Worm (Caenorhabditis elegans) whole organism, young adult: ENCODE measurements around the gene Y39E4B.6.

Experiments used
- ama-1 ChIP-seq, 3 experiments: fragments of 150-350 bp in 1 of 3; sonication (generic microtip) in 2 of 3; optimal IDR thresholded peaks; 2 replicates each; lab custom pipeline; 2014 to 2018; ENCODE audit warnings: missing biosample characterization in 2 of 3, missing genetic modification characterization in 2 of 3, missing genetic modification reagents in 2 of 3
- madf-6 ChIP-seq: fragments of 200-800 bp; sonication (Bioruptor generic); IDR thresholded peaks from 2 replicates; pipeline ENCODE4 v1.3.6; 2022; ENCODE audit warnings: missing genetic modification reagents, missing genetic modification characterization, missing compliant biosample characterization
- sea-2 ChIP-seq: fragments of 200-800 bp; sonication (Bioruptor generic); IDR thresholded peaks from 2 replicates; pipeline ENCODE4 v1.3.6; 2022; ENCODE audit warnings: missing genetic modification characterization, missing compliant biosample characterization

DNA sequence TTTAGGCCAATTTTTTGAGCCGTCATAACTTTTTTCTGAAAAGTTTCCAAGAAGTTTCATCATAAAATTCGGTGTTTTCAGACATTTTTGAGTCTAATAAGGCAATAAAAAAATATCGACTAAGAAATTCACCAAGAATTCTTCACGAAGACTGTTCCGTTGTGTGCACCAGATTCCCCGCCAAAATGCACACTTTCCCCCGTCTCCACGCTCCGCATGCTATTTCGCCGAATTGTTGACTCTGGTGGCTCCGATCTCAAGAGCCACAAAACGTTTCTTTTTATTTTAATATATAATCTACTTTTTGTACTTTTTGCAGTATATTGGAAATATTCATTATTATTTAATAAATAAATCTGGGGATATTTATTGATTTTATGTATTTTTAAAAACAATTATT, 34.9 kb downstream of the Y39E4B.6 start:
- no peak for TF ChIP-seq sea-2 (GFP tag; lab: Robert Waterston, UW)
- no peak for TF ChIP-seq ama-1 (optimal IDR thresholded peaks at IDR 0.05; lab: Kevin White, UChicago)
- no peak for TF ChIP-seq ama-1 (GFP tag; optimal IDR thresholded peaks at IDR 0.05; lab: Kevin White, UChicago)
- TF ChIP-seq madf-6 (GFP tag; lab: Robert Waterston, UW): no peak
